Fruit fly (Drosophila melanogaster) whole organism, embryonic: ENCODE results near the gene CG16984.

Source experiments
- Antp ChIP-seq: fragments of 200-800 bp; sonication (Bioruptor generic); optimal IDR thresholded peaks from 3 replicates; lab custom pipeline; 2016; ENCODE audit warnings: missing biosample characterization, missing genetic modification characterization
- Atf6 ChIP-seq: fragments of 200-800 bp; sonication (Bioruptor generic); IDR thresholded peaks from 2 replicates; pipeline ENCODE4 v1.3.6; 2022; ENCODE audit warnings: missing biosample characterization, missing genetic modification characterization
- C15 ChIP-seq: fragments of 200-800 bp; sonication (Bioruptor generic); IDR thresholded peaks from 3 replicates; pipeline ENCODE4 v1.3.6; 2022; ENCODE audit warnings: missing biosample characterization, missing genetic modification characterization
- CG13624 ChIP-seq: fragments of 200-800 bp; sonication (Bioruptor generic); optimal IDR thresholded peaks from 2 replicates; lab custom pipeline; 2016; ENCODE audit warnings: missing biosample characterization, missing genetic modification characterization
- CG14710 ChIP-seq: fragments of 200-800 bp; sonication (Bioruptor generic); optimal IDR thresholded peaks from 3 replicates; lab custom pipeline; 2019; ENCODE audit warnings: missing biosample characterization, mild to moderate bottlenecking, missing genetic modification characterization, moderate library complexity
- CG2202 ChIP-seq: fragments of 200-800 bp; sonication (Bioruptor generic); optimal IDR thresholded peaks from 2 replicates; lab custom pipeline; 2018; ENCODE audit warnings: missing biosample characterization, mild to moderate bottlenecking, missing genetic modification characterization
- CG2889 ChIP-seq: fragments of 200-800 bp; sonication (Bioruptor generic); IDR thresholded peaks from 3 replicates; pipeline ENCODE4 v1.3.6; 2022; ENCODE audit warnings: missing biosample characterization, missing genetic modification characterization
- CG31224 ChIP-seq: fragments of 200-800 bp; sonication (Bioruptor generic); IDR thresholded peaks from 2 replicates; pipeline ENCODE4 v1.3.6; 2022; ENCODE audit warnings: missing biosample characterization, missing genetic modification characterization
- CG42726 ChIP-seq: fragments of 200-800 bp; sonication (Bioruptor generic); IDR thresholded peaks from 2 replicates; pipeline ENCODE4 v1.3.6; 2022; ENCODE audit warnings: missing biosample characterization, missing genetic modification characterization; ENCODE audit not compliant: partially characterized antibody
- CG4404 ChIP-seq: fragments of 200-800 bp; sonication (Bioruptor generic); IDR thresholded peaks from 2 replicates; pipeline ENCODE4 v1.3.6; 2022; ENCODE audit warnings: missing biosample characterization, missing genetic modification characterization
- CG4820 ChIP-seq: fragments of 200-800 bp; sonication (Bioruptor generic); optimal IDR thresholded peaks from 3 replicates; lab custom pipeline; 2016; ENCODE audit warnings: missing biosample characterization, missing genetic modification characterization
- CG6175 ChIP-seq: fragments of 200-800 bp; sonication (Bioruptor generic); IDR thresholded peaks from 3 replicates; pipeline ENCODE4 v1.3.6; 2022; ENCODE audit warnings: missing biosample characterization, missing genetic modification characterization
- CG6272 ChIP-seq: fragments of 200-800 bp; sonication (Bioruptor generic); IDR thresholded peaks from 2 replicates; pipeline ENCODE4 v1.3.6; 2022; ENCODE audit warnings: missing biosample characterization, missing genetic modification characterization
- CG7357 ChIP-seq: fragments of 200-800 bp; sonication (Bioruptor generic); IDR thresholded peaks from 3 replicates; pipeline ENCODE4 v1.3.6; 2022; ENCODE audit warnings: missing biosample characterization, missing genetic modification characterization
- CG7839 ChIP-seq: fragments of 200-800 bp; sonication (Bioruptor generic); optimal IDR thresholded peaks from 3 replicates; lab custom pipeline; 2018; ENCODE audit warnings: missing biosample characterization, mild to moderate bottlenecking, missing genetic modification characterization, moderate library complexity
- CG8478 ChIP-seq: fragments of >200 bp; optimal IDR thresholded peaks from 2 replicates; lab custom pipeline; 2018
- CG9437 ChIP-seq: fragments of 200-800 bp; sonication (Bioruptor generic); optimal IDR thresholded peaks from 2 replicates; lab custom pipeline; 2018; ENCODE audit warnings: missing biosample characterization, mild to moderate bottlenecking, missing genetic modification characterization
- CG9932 ChIP-seq: fragments of 200-800 bp; sonication (Bioruptor generic); IDR thresholded peaks from 2 replicates; pipeline ENCODE4 v1.3.6; 2022; ENCODE audit warnings: missing biosample characterization, missing genetic modification characterization
- Dref ChIP-seq: fragments of 200-800 bp; sonication (Bioruptor generic); IDR thresholded peaks from 2 replicates; pipeline ENCODE4 v1.3.6; 2022; ENCODE audit warnings: missing biosample characterization, missing genetic modification characterization
- H2.0 ChIP-seq: fragments of 200-800 bp; sonication (Bioruptor generic); IDR thresholded peaks from 2 replicates; pipeline ENCODE4 v1.3.6; 2022; ENCODE audit warnings: missing biosample characterization, missing genetic modification characterization
- HmgD ChIP-seq: fragments of 200-800 bp; sonication (Bioruptor generic); optimal IDR thresholded peaks from 3 replicates; lab custom pipeline; 2016; ENCODE audit warnings: missing biosample characterization, missing genetic modification characterization
- Kr ChIP-seq: fragments of 200-800 bp; sonication (Bioruptor generic); optimal IDR thresholded peaks from 2 replicates; lab custom pipeline; 2017; ENCODE audit warnings: missing biosample characterization, mild to moderate bottlenecking, missing genetic modification characterization
- NK7.1 ChIP-seq: fragments of 200-800 bp; sonication (Bioruptor generic); optimal IDR thresholded peaks from 3 replicates; lab custom pipeline; 2016; ENCODE audit warnings: missing biosample characterization, missing genetic modification characterization
- aop ChIP-seq: fragments of 200-800 bp; sonication (Bioruptor generic); IDR thresholded peaks from 2 replicates; pipeline ENCODE4 v1.3.6; 2022; ENCODE audit warnings: missing biosample characterization, missing genetic modification characterization
- crc ChIP-seq: fragments of 200-800 bp; sonication (Bioruptor generic); optimal IDR thresholded peaks from 2 replicates; lab custom pipeline; 2016; ENCODE audit warnings: missing biosample characterization, missing genetic modification characterization
- crol ChIP-seq: fragments of 200-800 bp; sonication (Bioruptor generic); IDR thresholded peaks from 2 replicates; pipeline ENCODE4 v1.3.6; 2022; ENCODE audit warnings: missing biosample characterization, missing genetic modification characterization
- da ChIP-seq: fragments of 200-800 bp; sonication (Bioruptor generic); optimal IDR thresholded peaks from 2 replicates; lab custom pipeline; 2016; ENCODE audit warnings: missing biosample characterization, missing genetic modification characterization
- dan ChIP-seq: fragments of 200-800 bp; sonication (Bioruptor generic); IDR thresholded peaks from 2 replicates; pipeline ENCODE4 v1.3.6; 2022; ENCODE audit warnings: missing biosample characterization, missing genetic modification characterization
- disco-r ChIP-seq: fragments of 200-800 bp; sonication (Bioruptor generic); optimal IDR thresholded peaks from 2 replicates; lab custom pipeline; 2016; ENCODE audit warnings: missing biosample characterization, missing genetic modification characterization
- dpn ChIP-seq, 2 experiments: fragments of 200-800 bp; sonication (Bioruptor generic); optimal IDR thresholded peaks; 3 replicates each; lab custom pipeline; 2016; ENCODE audit warnings: missing biosample characterization in 2 of 2, missing genetic modification characterization in 2 of 2
- emc ChIP-seq: fragments of 200-800 bp; sonication (Bioruptor generic); optimal IDR thresholded peaks from 2 replicates; lab custom pipeline; 2016; ENCODE audit warnings: missing biosample characterization, missing genetic modification characterization
- gem ChIP-seq: fragments of 200-800 bp; sonication (Bioruptor generic); optimal IDR thresholded peaks from 2 replicates; lab custom pipeline; 2019; ENCODE audit warnings: missing biosample characterization, mild to moderate bottlenecking, missing genetic modification characterization, moderate library complexity
- gsb ChIP-seq: fragments of 200-800 bp; sonication (Bioruptor generic); IDR thresholded peaks from 2 replicates; pipeline ENCODE4 v1.3.6; 2022; ENCODE audit warnings: missing biosample characterization, missing genetic modification characterization
- hkb ChIP-seq, 2 experiments: fragments of 200-800 bp in 1 of 2; fragments of >200 bp in 1 of 2; sonication (Bioruptor generic) in 1 of 2; IDR thresholded peaks in 1 of 2; optimal IDR thresholded peaks in 1 of 2; 2 replicates each; pipeline versions ENCODE4 v1.3.6 to Lab custom; 2017 to 2022; ENCODE audit warnings: missing biosample characterization in 1 of 2, missing genetic modification characterization in 1 of 2
- ken ChIP-seq: fragments of 200-800 bp; sonication (Bioruptor generic); IDR thresholded peaks from 3 replicates; pipeline ENCODE4 v1.3.6; 2022; ENCODE audit warnings: missing biosample characterization, missing genetic modification characterization
- kni ChIP-seq: fragments of 200-800 bp; sonication (Bioruptor generic); optimal IDR thresholded peaks from 3 replicates; lab custom pipeline; 2017; ENCODE audit warnings: mild to moderate bottlenecking, missing biosample characterization, missing genetic modification reagents, missing genetic modification characterization
- oc ChIP-seq: fragments of 200-800 bp; sonication (Bioruptor generic); optimal IDR thresholded peaks from 2 replicates; lab custom pipeline; 2018; ENCODE audit warnings: missing biosample characterization, mild to moderate bottlenecking, missing genetic modification characterization, moderate library complexity
- ro ChIP-seq: fragments of 200-800 bp; sonication (Bioruptor generic); IDR thresholded peaks from 2 replicates; pipeline ENCODE4 v1.3.6; 2022; ENCODE audit warnings: missing biosample characterization, missing genetic modification characterization
- sd ChIP-seq: fragments of 200-800 bp; sonication (Bioruptor generic); optimal IDR thresholded peaks from 3 replicates; lab custom pipeline; 2018; ENCODE audit warnings: missing biosample characterization, mild to moderate bottlenecking, missing genetic modification characterization, moderate library complexity
- sens-2 ChIP-seq: fragments of 200-800 bp; sonication (Bioruptor generic); IDR thresholded peaks from 2 replicates; pipeline ENCODE4 v1.3.6; 2022; ENCODE audit warnings: missing biosample characterization, missing genetic modification characterization
- sima ChIP-seq: fragments of 200-800 bp; sonication (Bioruptor generic); optimal IDR thresholded peaks from 2 replicates; lab custom pipeline; 2016; ENCODE audit warnings: missing biosample characterization, missing genetic modification characterization
- sna ChIP-seq: fragments of 200-800 bp; sonication (Bioruptor generic); IDR thresholded peaks from 2 replicates; pipeline ENCODE4 v1.3.6; 2022; ENCODE audit warnings: missing biosample characterization, missing genetic modification characterization; ENCODE audit not compliant: partially characterized antibody
- sr ChIP-seq: fragments of 200-800 bp; sonication (Bioruptor generic); IDR thresholded peaks from 3 replicates; pipeline ENCODE4 v1.3.6; 2022; ENCODE audit warnings: missing biosample characterization, missing genetic modification characterization
- ssp ChIP-seq: fragments of 200-800 bp; sonication (Bioruptor generic); IDR thresholded peaks from 2 replicates; pipeline ENCODE4 v1.3.6; 2022; ENCODE audit warnings: missing biosample characterization, missing genetic modification characterization
- tgo ChIP-seq: fragments of 200-800 bp; sonication (Bioruptor generic); IDR thresholded peaks from 3 replicates; pipeline ENCODE4 v1.3.6; 2022; ENCODE audit warnings: missing biosample characterization, missing genetic modification characterization
- tll ChIP-seq, 2 experiments: fragments of 200-800 bp in 1 of 2; fragments of >200 bp in 1 of 2; sonication (Bioruptor generic) in 1 of 2; optimal IDR thresholded peaks; 2 replicates each; lab custom pipeline; 2017 to 2019; ENCODE audit warnings: missing biosample characterization in 2 of 2, missing genetic modification characterization in 2 of 2, mild to moderate bottlenecking in 1 of 2, moderate library complexity in 1 of 2
- toy ChIP-seq: fragments of 200-800 bp; sonication (Bioruptor generic); IDR thresholded peaks from 2 replicates; pipeline ENCODE4 v1.3.6; 2022; ENCODE audit warnings: missing biosample characterization, missing genetic modification characterization
- unpg ChIP-seq: fragments of 200-800 bp; sonication (Bioruptor generic); optimal IDR thresholded peaks from 3 replicates; lab custom pipeline; 2018; ENCODE audit warnings: missing biosample characterization, mild to moderate bottlenecking, missing genetic modification characterization, moderate library complexity
- wor ChIP-seq: fragments of 200-800 bp; sonication (Bioruptor generic); IDR thresholded peaks from 2 replicates; pipeline ENCODE4 v1.3.6; 2022; ENCODE audit warnings: missing biosample characterization, missing genetic modification characterization
- z ChIP-seq: fragments of 200-800 bp; sonication (Bioruptor generic); IDR thresholded peaks from 3 replicates; pipeline ENCODE4 v1.3.6; 2022; ENCODE audit warnings: missing biosample characterization, missing genetic modification characterization
- zen2 ChIP-seq: fragments of 200-800 bp; sonication (Bioruptor generic); IDR thresholded peaks from 3 replicates; pipeline ENCODE4 v1.3.6; 2022; ENCODE audit warnings: missing biosample characterization, missing genetic modification characterization; ENCODE audit not compliant: partially characterized antibody
- zfh2 ChIP-seq: fragments of 200-800 bp; sonication (Bioruptor generic); optimal IDR thresholded peaks from 2 replicates; lab custom pipeline; 2016; ENCODE audit warnings: missing biosample characterization, missing genetic modification characterization

Gene CG16984

DNA sequence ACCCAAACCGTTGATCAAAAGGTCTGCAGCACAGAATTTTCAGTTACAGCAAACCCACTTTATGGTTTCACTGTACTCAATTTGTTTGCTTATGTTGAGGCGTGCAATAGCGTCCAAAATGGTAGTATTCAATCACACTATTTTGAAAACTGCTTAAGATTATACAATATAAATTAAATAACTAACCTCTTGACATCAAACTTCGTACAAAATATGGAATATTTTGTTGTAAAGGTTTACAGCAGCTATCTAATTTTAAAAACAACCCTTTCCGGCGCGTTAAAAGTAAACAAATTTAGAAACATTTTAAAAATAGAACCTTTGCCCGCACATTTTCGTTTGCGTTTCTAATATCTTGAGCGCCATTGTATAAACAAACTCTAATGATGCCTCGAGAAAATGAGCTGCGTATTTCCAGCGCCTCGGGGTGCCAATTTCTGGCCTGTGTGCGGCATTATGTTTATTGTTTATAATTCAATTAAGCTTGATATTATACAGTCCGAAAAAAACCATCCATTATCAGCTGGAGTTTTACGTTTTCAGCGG lies 4.7 kb upstream of the CG16984 start:
- no peak for TF ChIP-seq ssp
- no peak for TF ChIP-seq CG13624
- no peak for TF ChIP-seq HmgD (GFP tag; lab: Kevin White, UChicago)
- TF ChIP-seq toy (GFP tag; lab: Robert Waterston, UW), result no peak
- no peak for TF ChIP-seq Dref (GFP tag; lab: Robert Waterston, UW)
- 0 out of 2 replicates have a peak, but pooled peaks have one; percentile 13 for TF ChIP-seq CG4404
- TF ChIP-seq CG8478 (lab: Kevin White, UChicago), result no peak
- no peak for TF ChIP-seq oc (tag; lab: Kevin White, UChicago)
- no peak for TF ChIP-seq C15 (GFP tag; lab: Robert Waterston, UW)
- TF ChIP-seq unpg, result peak; percentile 34
- TF ChIP-seq aop (GFP tag; lab: Robert Waterston, UW), result no peak
- 0 out of 3 replicates have a peak, but pooled peaks have one; percentile 6 for TF ChIP-seq ken
- TF ChIP-seq CG7357 (GFP tag; lab: Robert Waterston, UW), result 0 out of 3 replicates have a peak, but pooled peaks have one; percentile 31
- peak; percentile 57 for TF ChIP-seq Kr (GFP tag; lab: Kevin White, UChicago)
- no peak for TF ChIP-seq CG6175
- no peak for TF ChIP-seq CG31224 (GFP tag; lab: Robert Waterston, UW)
- TF ChIP-seq hkb (optimal IDR thresholded peaks at IDR 0.05; lab: Kevin White, UChicago), result no peak
- 0 out of 2 replicates have a peak, but pooled peaks have one; percentile 6 for TF ChIP-seq hkb (GFP tag; IDR thresholded peaks at IDR 0.05; lab: Robert Waterston, UW)
- no peak for TF ChIP-seq sna (GFP tag; lab: Robert Waterston, UW)
- no peak for TF ChIP-seq da
- no peak for TF ChIP-seq z (GFP tag; lab: Robert Waterston, UW)
- TF ChIP-seq CG2202 (tag; lab: Kevin White, UChicago), result no peak
- no peak for TF ChIP-seq tll (GFP tag; optimal IDR thresholded peaks at IDR 0.05; lab: Kevin White, UChicago)
- no peak for TF ChIP-seq crol (GFP tag; lab: Robert Waterston, UW)
- no peak for TF ChIP-seq sima
- TF ChIP-seq CG6272 (GFP tag; lab: Robert Waterston, UW), result no peak
- no peak for TF ChIP-seq sd (tag; lab: Kevin White, UChicago)
- no peak; the same call in 1 of the 2 replicates for TF ChIP-seq Atf6 (GFP tag; lab: Robert Waterston, UW)
- no peak for TF ChIP-seq tgo (GFP tag; lab: Robert Waterston, UW)
- no peak for TF ChIP-seq NK7.1 (GFP tag; lab: Kevin White, UChicago)
- TF ChIP-seq kni (GFP tag; lab: Kevin White, UChicago), result no peak
- TF ChIP-seq sr, result no peak
- no peak for TF ChIP-seq CG4820 (GFP tag; lab: Kevin White, UChicago)
- TF ChIP-seq CG42726 (GFP tag; lab: Robert Waterston, UW), result no peak
- TF ChIP-seq crc (GFP tag; lab: Kevin White, UChicago), result no peak
- TF ChIP-seq CG9932 (GFP tag; lab: Robert Waterston, UW), result no peak
- no peak for TF ChIP-seq disco-r
- TF ChIP-seq sens-2 (GFP tag; lab: Robert Waterston, UW), result no peak
- TF ChIP-seq gsb (GFP tag; lab: Robert Waterston, UW), result no peak
- peak; percentile 24 for TF ChIP-seq CG9437
- TF ChIP-seq CG2889 (GFP tag; lab: Robert Waterston, UW), result no peak
- TF ChIP-seq emc (GFP tag; lab: Kevin White, UChicago), result no peak
- no peak for TF ChIP-seq zfh2 (GFP tag; lab: Kevin White, UChicago)
- TF ChIP-seq CG7839 (tag; lab: Kevin White, UChicago), result no peak
- no peak for TF ChIP-seq H2.0 (GFP tag; lab: Robert Waterston, UW)
- no peak for TF ChIP-seq dan (GFP tag; lab: Robert Waterston, UW)
- TF ChIP-seq gem (tag; lab: Kevin White, UChicago), result peak; percentile 12
- peak; percentile 1 for TF ChIP-seq CG14710
- TF ChIP-seq Antp (GFP tag; lab: Kevin White, UChicago), result peak; percentile 5
- no peak for TF ChIP-seq wor (GFP tag; lab: Robert Waterston, UW)
- TF ChIP-seq ro, result no peak
- TF ChIP-seq zen2, result no peak
- no peak for TF ChIP-seq dpn (GFP tag; optimal IDR thresholded peaks at IDR 0.05; lab: Kevin White, UChicago)
